Fruit fly (Drosophila melanogaster) whole organism, larva: Measurements from ENCODE around the gene CG33258.

Source experiments
- noc ChIP-seq: fragments of 200-800 bp; sonication (Bioruptor generic); optimal IDR thresholded peaks from 3 replicates; lab custom pipeline; 2019; ENCODE audit warnings: missing biosample characterization, mild to moderate bottlenecking, missing genetic modification characterization, moderate library complexity

Gene CG33258

dm6 chr3L:16132067-16132418, 49.7 kb downstream of the CG33258 start:
- TF ChIP-seq noc (tag; lab: Kevin White, UChicago): no peak
